Worm (Caenorhabditis elegans) whole organism, mixed stage, embryonic: ENCODE results near the gene spp-5.

Experiments
- lin-13 ChIP-seq: fragments of 150-350 bp; optimal IDR thresholded peaks from 2 replicates; lab custom pipeline; 2014; ENCODE audit warnings: missing biosample characterization, missing genetic modification characterization
- mab-5 ChIP-seq: fragments of 150-350 bp; optimal IDR thresholded peaks from 2 replicates; lab custom pipeline; 2014; ENCODE audit warnings: missing biosample characterization, missing genetic modification characterization
- sem-2 ChIP-seq: fragments of 200-800 bp; sonication (Bioruptor generic); optimal IDR thresholded peaks from 2 replicates; lab custom pipeline; 2018; ENCODE audit warnings: mild to moderate bottlenecking, missing genetic modification characterization, missing compliant biosample characterization

ce11 chrX:7283136-7283535 is 37.0 kb downstream of the spp-5 start:
- TF ChIP-seq mab-5 (tag; lab: Kevin White, UChicago): no peak
- no peak for TF ChIP-seq lin-13 (tag; lab: Kevin White, UChicago)
- TF ChIP-seq sem-2 (GFP tag; lab: Kevin White, UChicago): no peak
